Worm (Caenorhabditis elegans) whole organism, L1 larva: ENCODE data around the gene aptf-2.

Experiments used
- alr-1 ChIP-seq: fragments of 200-800 bp; sonication (Bioruptor generic); optimal IDR thresholded peaks from 2 replicates; lab custom pipeline; 2018; ENCODE audit warnings: borderline replicate concordance, mild to moderate bottlenecking, missing genetic modification characterization, missing compliant biosample characterization
- ceh-82 ChIP-seq, 3 experiments: fragments of 150-350 bp in 1 of 3; sonication (generic microtip) in 2 of 3; optimal IDR thresholded peaks; 2 replicates each; lab custom pipeline; 2014 to 2017; ENCODE audit warnings: missing biosample characterization in 3 of 3, missing genetic modification characterization in 3 of 3
- efl-3 ChIP-seq: fragments of 200-800 bp; sonication (Bioruptor generic); optimal IDR thresholded peaks from 2 replicates; lab custom pipeline; 2018; ENCODE audit warnings: mild to moderate bottlenecking, missing genetic modification characterization, missing compliant biosample characterization
- elt-2 ChIP-seq: sonication (generic microtip); optimal IDR thresholded peaks from 2 replicates; lab custom pipeline; 2016; ENCODE audit warnings: missing genetic modification characterization, mild to moderate bottlenecking, inconsistent platforms, missing compliant biosample characterization, missing genetic modification reagents
- lin-15B ChIP-seq: fragments of 150-350 bp; sonication (generic microtip); optimal IDR thresholded peaks from 3 replicates; lab custom pipeline; 2014; ENCODE audit warnings: missing biosample characterization, missing genetic modification characterization
- nhr-11 ChIP-seq: fragments of 150-350 bp; optimal IDR thresholded peaks from 2 replicates; lab custom pipeline; 2014; ENCODE audit warnings: missing biosample characterization, missing genetic modification characterization
- nhr-12 ChIP-seq: sonication (generic microtip); optimal IDR thresholded peaks from 2 replicates; lab custom pipeline; 2017; ENCODE audit warnings: missing biosample characterization, missing genetic modification characterization
- nhr-76 ChIP-seq: sonication (generic microtip); optimal IDR thresholded peaks from 2 replicates; lab custom pipeline; 2017; ENCODE audit warnings: missing biosample characterization, missing genetic modification characterization
- sptf-1 ChIP-seq: fragments of 150-350 bp; optimal IDR thresholded peaks from 2 replicates; lab custom pipeline; 2014; ENCODE audit warnings: missing biosample characterization, missing genetic modification characterization
- tbx-2 ChIP-seq: sonication (generic microtip); optimal IDR thresholded peaks from 2 replicates; lab custom pipeline; 2016; ENCODE audit warnings: missing genetic modification characterization, missing compliant biosample characterization
- unc-86 ChIP-seq: sonication (generic microtip); optimal IDR thresholded peaks from 2 replicates; lab custom pipeline; 2016; ENCODE audit warnings: missing genetic modification characterization, missing compliant biosample characterization
- ztf-11 ChIP-seq, 2 experiments: sonication (generic microtip); optimal IDR thresholded peaks; 2 replicates each; lab custom pipeline; 2016 to 2017; ENCODE audit warnings: missing genetic modification characterization in 2 of 2, missing biosample characterization in 1 of 2, missing compliant biosample characterization in 1 of 2

- TF ChIP-seq sptf-1 (no peak), lin-15B (tag; lab: Kevin White, UChicago) (no peak), elt-2 (no peak), ceh-82 (tag; optimal IDR thresholded peaks at IDR 0.05; lab: Kevin White, UChicago) (no peak), efl-3 (no peak), ztf-11 (tag; optimal IDR thresholded peaks at IDR 0.05; lab: Kevin White, UChicago) (no peak), nhr-11 (tag; lab: Kevin White, UChicago) (no peak), unc-86 (tag; lab: Kevin White, UChicago) (no peak), tbx-2 (tag; lab: Kevin White, UChicago) (no peak), nhr-12 (tag; lab: Kevin White, UChicago) (no peak), nhr-76 (tag; lab: Kevin White, UChicago) (no peak), alr-1 (no peak)
Measured at ce11 chrIV:13458237-13458636, 42.4 kb upstream of the aptf-2 start.
